Worm (Caenorhabditis elegans) whole organism, L4/young adult: Measurements from ENCODE around the gene F14H12.3.
"Not testable (repeated sequence)": the region's sequence is repeated elsewhere in the genome, so short reads cannot be mapped to it uniquely, and the experiment has no call there.

ENCODE experiments used
- W03F9.2 ChIP-seq: fragments of 150-350 bp; optimal IDR thresholded peaks from 2 replicates; lab custom pipeline; 2014; ENCODE audit warnings: missing biosample characterization, missing genetic modification characterization
- dao-5 ChIP-seq: sonication (generic microtip); optimal IDR thresholded peaks from 2 replicates; lab custom pipeline; 2016; ENCODE audit warnings: missing genotype, missing genetic modification characterization, moderate library complexity, missing compliant biosample characterization
- him-1 ChIP-seq: sonication (generic microtip); optimal IDR thresholded peaks from 2 replicates; lab custom pipeline; 2016; ENCODE audit warnings: missing genotype, missing genetic modification reagents, missing genetic modification characterization, missing compliant biosample characterization

The F14H12.3 gene

ce11 chrX:4343915-4344314, at the start of gene F14H12.3:
F14H12.3 (plus strand) TSS chrX:4344215.
- TF ChIP-seq him-1, result no peak
- no peak for TF ChIP-seq dao-5 (tag; lab: Kevin White, UChicago)

ce11 chrX:4294957-4295356, 49.1 kb upstream of the F14H12.3 start:
- TF ChIP-seq dao-5 (tag; lab: Kevin White, UChicago) (no peak), W03F9.2 (tag; lab: Kevin White, UChicago) (no peak), him-1 (no peak)

- TF ChIP-seq him-1, result no peak
Measured at ce11 chrX:4295917-4296316, 48.1 kb upstream of the F14H12.3 start.

ce11 chrX:4297452-4297851, 46.6 kb upstream of the F14H12.3 start, which contains the start of gene paf-2:
paf-2 (minus strand) TSS chrX:4297741.
- TF ChIP-seq him-1, result no peak
- TF ChIP-seq dao-5 (tag; lab: Kevin White, UChicago), result no peak
- no peak for TF ChIP-seq W03F9.2 (tag; lab: Kevin White, UChicago)

ce11 chrX:4303200-4303599, 40.8 kb upstream of the F14H12.3 start:
- TF ChIP-seq him-1 (no peak), W03F9.2 (tag; lab: Kevin White, UChicago) (no peak), dao-5 (tag; lab: Kevin White, UChicago) (no peak)

ce11 chrX:4306861-4307260, 37.2 kb upstream of the F14H12.3 start, which contains the start of gene pqn-15:
pqn-15 (minus strand) TSS chrX:4306961.
- TF ChIP-seq him-1 (no peak), W03F9.2 (tag; lab: Kevin White, UChicago) (no peak), dao-5 (tag; lab: Kevin White, UChicago) (no peak)

ce11 chrX:4307559-4308005, 36.4 kb upstream of the F14H12.3 start:
- TF ChIP-seq W03F9.2 (tag; lab: Kevin White, UChicago) (no peak), him-1 (no peak), dao-5 (tag; lab: Kevin White, UChicago) (no peak)

ce11 chrX:4311668-4312067, 32.3 kb upstream of the F14H12.3 start, which contains the start of gene C52B9.8:
C52B9.8 (minus strand) TSS chrX:4311768.
- no peak for TF ChIP-seq dao-5 (tag; lab: Kevin White, UChicago)

ce11 chrX:4314939-4315338, 29.1 kb upstream of the F14H12.3 start:
- TF ChIP-seq him-1 (no peak), dao-5 (tag; lab: Kevin White, UChicago) (no peak), W03F9.2 (tag; lab: Kevin White, UChicago) (no peak)

- TF ChIP-seq W03F9.2 (tag; lab: Kevin White, UChicago), result no peak
- no peak for TF ChIP-seq him-1
- no peak for TF ChIP-seq dao-5 (tag; lab: Kevin White, UChicago)
Measured at ce11 chrX:4317095-4317494, 26.9 kb upstream of the F14H12.3 start.

- no peak for TF ChIP-seq him-1
- no peak for TF ChIP-seq dao-5 (tag; lab: Kevin White, UChicago)
- TF ChIP-seq W03F9.2 (tag; lab: Kevin White, UChicago), result no peak
Measured at ce11 chrX:4320563-4320962, 23.5 kb upstream of the F14H12.3 start, which contains the start of gene dop-6. dop-6 (plus strand) TSS chrX:4320863.

- no peak for TF ChIP-seq dao-5 (tag; lab: Kevin White, UChicago)
- no peak for TF ChIP-seq W03F9.2 (tag; lab: Kevin White, UChicago)
- TF ChIP-seq him-1, result no peak
Measured at ce11 chrX:4322847-4323455, 21.1 kb upstream of the F14H12.3 start.

ce11 chrX:4328816-4329215, 15.2 kb upstream of the F14H12.3 start, which contains the start of gene C24A8.5:
C24A8.5 (minus strand) TSS chrX:4328916.
- TF ChIP-seq him-1 (no peak), dao-5 (tag; lab: Kevin White, UChicago) (no peak), W03F9.2 (tag; lab: Kevin White, UChicago) (no peak)

ce11 chrX:4332305-4332704, 11.7 kb upstream of the F14H12.3 start, which contains the start of gene C24A8.6:
C24A8.6 (minus strand) TSS chrX:4332405.
- not testable (repeated sequence) for TF ChIP-seq W03F9.2 (tag; lab: Kevin White, UChicago); dao-5 (tag; lab: Kevin White, UChicago); him-1

- TF ChIP-seq W03F9.2 (tag; lab: Kevin White, UChicago); dao-5 (tag; lab: Kevin White, UChicago); him-1: not testable (repeated sequence)
Measured at ce11 chrX:4335950-4336349, 8.1 kb upstream of the F14H12.3 start, which contains the start of gene cst-2. cst-2 (minus strand) TSS chrX:4336050.
